Fruit fly (Drosophila melanogaster) whole organism, embryonic: ENCODE results near the gene Inx3.

Source experiments
- Bdp1 ChIP-seq: fragments of 200-800 bp; sonication (Bioruptor generic); optimal IDR thresholded peaks from 3 replicates; lab custom pipeline; 2016; ENCODE audit warnings: missing biosample characterization, missing genetic modification characterization
- CG10274 ChIP-seq: fragments of 200-800 bp; sonication (Bioruptor generic); optimal IDR thresholded peaks from 3 replicates; lab custom pipeline; 2017; ENCODE audit warnings: missing biosample characterization, mild to moderate bottlenecking, missing genetic modification characterization
- CG11085 ChIP-seq: fragments of 200-800 bp; sonication (Bioruptor generic); IDR thresholded peaks from 2 replicates; pipeline ENCODE4 v1.3.6; 2022; ENCODE audit warnings: missing biosample characterization, missing genetic modification characterization
- CG11247 ChIP-seq: fragments of 200-800 bp; sonication (Bioruptor generic); IDR thresholded peaks from 2 replicates; pipeline ENCODE4 v1.3.6; 2022; ENCODE audit warnings: missing biosample characterization, missing genetic modification characterization
- CG12155 ChIP-seq: fragments of 200-800 bp; sonication (Bioruptor generic); optimal IDR thresholded peaks from 3 replicates; lab custom pipeline; 2016; ENCODE audit warnings: missing biosample characterization, missing genetic modification characterization
- CG1603 ChIP-seq: fragments of 200-800 bp; sonication (Bioruptor generic); optimal IDR thresholded peaks from 2 replicates; lab custom pipeline; 2019; ENCODE audit warnings: missing biosample characterization, mild to moderate bottlenecking, missing genetic modification characterization, moderate library complexity
- CG16863 ChIP-seq: fragments of 200-800 bp; sonication (Bioruptor generic); optimal IDR thresholded peaks from 3 replicates; lab custom pipeline; 2016; ENCODE audit warnings: missing biosample characterization, missing genetic modification characterization
- CG17802 ChIP-seq: fragments of 200-800 bp; sonication (Bioruptor generic); optimal IDR thresholded peaks from 2 replicates; lab custom pipeline; 2018; ENCODE audit warnings: missing biosample characterization, mild to moderate bottlenecking, missing genetic modification characterization, moderate library complexity
- CG1792 ChIP-seq: fragments of 200-800 bp; sonication (Bioruptor generic); optimal IDR thresholded peaks from 2 replicates; lab custom pipeline; 2016; ENCODE audit warnings: missing biosample characterization, missing genetic modification characterization
- CG18262 ChIP-seq: fragments of 200-800 bp; optimal IDR thresholded peaks from 3 replicates; lab custom pipeline; 2019; ENCODE audit warnings: missing biosample characterization, mild to moderate bottlenecking, missing genetic modification characterization, moderate library complexity
- CG2202 ChIP-seq: fragments of 200-800 bp; sonication (Bioruptor generic); optimal IDR thresholded peaks from 2 replicates; lab custom pipeline; 2018; ENCODE audit warnings: missing biosample characterization, mild to moderate bottlenecking, missing genetic modification characterization
- CG33213 ChIP-seq: fragments of 200-800 bp; sonication (Bioruptor generic); optimal IDR thresholded peaks from 3 replicates; lab custom pipeline; 2016; ENCODE audit warnings: missing biosample characterization, missing genetic modification characterization
- CG4617 ChIP-seq: fragments of 200-800 bp; sonication (Bioruptor generic); optimal IDR thresholded peaks from 3 replicates; lab custom pipeline; 2016; ENCODE audit warnings: missing biosample characterization, missing genetic modification characterization, borderline replicate concordance
- CG4707 ChIP-seq: fragments of 200-800 bp; sonication (Bioruptor generic); optimal IDR thresholded peaks from 2 replicates; lab custom pipeline; 2018; ENCODE audit warnings: missing biosample characterization, mild to moderate bottlenecking, missing genetic modification characterization, moderate library complexity
- CG4820 ChIP-seq: fragments of 200-800 bp; sonication (Bioruptor generic); optimal IDR thresholded peaks from 3 replicates; lab custom pipeline; 2016; ENCODE audit warnings: missing biosample characterization, missing genetic modification characterization
- CG4854 ChIP-seq: fragments of 200-800 bp; sonication (Bioruptor generic); optimal IDR thresholded peaks from 2 replicates; lab custom pipeline; 2016; ENCODE audit warnings: missing biosample characterization, missing genetic modification characterization, inconsistent platforms
- CG5245 ChIP-seq: fragments of 200-800 bp; sonication (Bioruptor generic); optimal IDR thresholded peaks from 3 replicates; lab custom pipeline; 2016; ENCODE audit warnings: missing biosample characterization, missing genetic modification characterization
- CG6272 ChIP-seq: fragments of 200-800 bp; sonication (Bioruptor generic); IDR thresholded peaks from 2 replicates; pipeline ENCODE4 v1.3.6; 2022; ENCODE audit warnings: missing biosample characterization, missing genetic modification characterization
- CG8478 ChIP-seq: fragments of >200 bp; optimal IDR thresholded peaks from 2 replicates; lab custom pipeline; 2018
- CkIIα-i1 ChIP-seq: fragments of 200-800 bp; sonication (Bioruptor generic); IDR thresholded peaks from 2 replicates; pipeline ENCODE4 v1.3.6; 2022; ENCODE audit warnings: missing biosample characterization, missing genetic modification characterization
- Deaf1 ChIP-seq: fragments of 200-800 bp; optimal IDR thresholded peaks from 3 replicates; lab custom pipeline; 2019; ENCODE audit warnings: missing biosample characterization, mild to moderate bottlenecking, missing genetic modification characterization, moderate library complexity
- Ets65A ChIP-seq: fragments of 200-800 bp; sonication (Bioruptor generic); peaks from one replicate; lab custom pipeline; 2016; ENCODE audit warnings: missing biosample characterization, missing genetic modification characterization
- HLH3B ChIP-seq: fragments of 200-800 bp; sonication (Bioruptor generic); IDR thresholded peaks from 2 replicates; pipeline ENCODE4 v1.3.6; 2022; ENCODE audit warnings: missing biosample characterization, missing genetic modification characterization
- Hr51 ChIP-seq, 2 experiments: fragments of 200-800 bp; sonication (Bioruptor generic); optimal IDR thresholded peaks; 2 replicates in 1 of 2; 3 replicates in 1 of 2; lab custom pipeline; 2016 to 2018; ENCODE audit warnings: missing biosample characterization in 2 of 2, missing genetic modification characterization in 2 of 2, mild to moderate bottlenecking in 1 of 2, moderate library complexity in 1 of 2
- MBD-R2 ChIP-seq: fragments of 200-800 bp; sonication (Bioruptor generic); IDR thresholded peaks from 2 replicates; pipeline ENCODE4 v1.3.6; 2022; ENCODE audit warnings: missing biosample characterization, missing genetic modification characterization
- Mrtf ChIP-seq: fragments of 200-800 bp; sonication (Bioruptor generic); IDR thresholded peaks from 3 replicates; pipeline ENCODE4 v1.3.6; 2022; ENCODE audit warnings: missing biosample characterization, missing genetic modification characterization
- NFAT ChIP-seq: fragments of 200-800 bp; sonication (Bioruptor generic); IDR thresholded peaks from 2 replicates; pipeline ENCODE4 v1.3.6; 2022; ENCODE audit warnings: missing biosample characterization, missing genetic modification characterization
- ac ChIP-seq: fragments of 200-800 bp; sonication (Bioruptor generic); optimal IDR thresholded peaks from 3 replicates; lab custom pipeline; 2017; ENCODE audit warnings: missing biosample characterization, mild to moderate bottlenecking, missing genetic modification characterization
- ap ChIP-seq: fragments of 200-800 bp; sonication (Bioruptor generic); IDR thresholded peaks from 2 replicates; pipeline ENCODE4 v1.3.6; 2022; ENCODE audit warnings: missing biosample characterization, missing genetic modification characterization
- caup ChIP-seq: fragments of 200-800 bp; sonication (Bioruptor generic); optimal IDR thresholded peaks from 3 replicates; lab custom pipeline; 2017; ENCODE audit warnings: missing biosample characterization, mild to moderate bottlenecking, missing genetic modification characterization, moderate library complexity; ENCODE audit not compliant: severe bottlenecking
- chm ChIP-seq: fragments of 200-800 bp; sonication (Bioruptor generic); IDR thresholded peaks from 2 replicates; pipeline ENCODE4 v1.3.6; 2022; ENCODE audit warnings: missing biosample characterization, missing genetic modification characterization
- ci ChIP-seq: fragments of 200-800 bp; sonication (Bioruptor generic); IDR thresholded peaks from 3 replicates; pipeline ENCODE4 v1.3.6; 2022; ENCODE audit warnings: missing biosample characterization, missing genetic modification characterization
- dati ChIP-seq: fragments of 200-800 bp; sonication (Bioruptor generic); IDR thresholded peaks from 2 replicates; pipeline ENCODE4 v1.3.6; 2022; ENCODE audit warnings: missing biosample characterization, missing genetic modification characterization
- fd102C ChIP-seq: fragments of 200-800 bp; sonication (Bioruptor generic); optimal IDR thresholded peaks from 2 replicates; lab custom pipeline; 2018; ENCODE audit warnings: missing biosample characterization, mild to moderate bottlenecking, missing genetic modification characterization, moderate library complexity
- lilli ChIP-seq: fragments of 200-800 bp; sonication (Bioruptor generic); optimal IDR thresholded peaks from 3 replicates; lab custom pipeline; 2016; ENCODE audit warnings: missing biosample characterization, missing genetic modification characterization
- luna ChIP-seq: fragments of 200-800 bp; sonication (Bioruptor generic); optimal IDR thresholded peaks from 2 replicates; lab custom pipeline; 2016; ENCODE audit warnings: missing biosample characterization, missing genetic modification characterization
- mirr ChIP-seq: fragments of 200-800 bp; sonication (Bioruptor generic); optimal IDR thresholded peaks from 3 replicates; lab custom pipeline; 2018; ENCODE audit warnings: missing biosample characterization, mild to moderate bottlenecking, missing genetic modification characterization
- nerfin-1 ChIP-seq: fragments of 200-800 bp; sonication (Bioruptor generic); optimal IDR thresholded peaks from 3 replicates; lab custom pipeline; 2019; ENCODE audit warnings: missing biosample characterization, mild to moderate bottlenecking, missing genetic modification characterization, moderate library complexity
- oc ChIP-seq: fragments of 200-800 bp; sonication (Bioruptor generic); optimal IDR thresholded peaks from 2 replicates; lab custom pipeline; 2018; ENCODE audit warnings: missing biosample characterization, mild to moderate bottlenecking, missing genetic modification characterization, moderate library complexity
- p53 ChIP-seq: fragments of 200-800 bp; sonication (Bioruptor generic); optimal IDR thresholded peaks from 2 replicates; lab custom pipeline; 2016; ENCODE audit warnings: missing biosample characterization, missing genetic modification characterization
- ranshi ChIP-seq: fragments of 200-800 bp; sonication (Bioruptor generic); IDR thresholded peaks from 2 replicates; pipeline ENCODE4 v1.3.6; 2022; ENCODE audit warnings: missing biosample characterization, missing genetic modification characterization
- rib ChIP-seq: fragments of 200-800 bp; sonication (Bioruptor generic); IDR thresholded peaks from 2 replicates; pipeline ENCODE4 v1.3.6; 2022; ENCODE audit warnings: missing biosample characterization, missing genetic modification characterization
- ro ChIP-seq: fragments of 200-800 bp; sonication (Bioruptor generic); IDR thresholded peaks from 2 replicates; pipeline ENCODE4 v1.3.6; 2022; ENCODE audit warnings: missing biosample characterization, missing genetic modification characterization
- sc ChIP-seq, 3 experiments: fragments of >200 bp in 2 of 3; fragments of 200-800 bp in 1 of 3; sonication (Bioruptor generic) in 1 of 3; optimal IDR thresholded peaks; 2 replicates in 2 of 3; 3 replicates in 1 of 3; lab custom pipeline; 2017; ENCODE audit warnings: mild to moderate bottlenecking in 1 of 3, missing biosample characterization in 1 of 3, missing genetic modification characterization in 1 of 3, missing genetic modification reagents in 1 of 3
- shn ChIP-seq: fragments of 200-800 bp; sonication (Bioruptor generic); optimal IDR thresholded peaks from 3 replicates; lab custom pipeline; 2016; ENCODE audit warnings: missing biosample characterization, missing genetic modification characterization
- sima ChIP-seq: fragments of 200-800 bp; sonication (Bioruptor generic); optimal IDR thresholded peaks from 2 replicates; lab custom pipeline; 2016; ENCODE audit warnings: missing biosample characterization, missing genetic modification characterization
- sna ChIP-seq: fragments of 200-800 bp; sonication (Bioruptor generic); IDR thresholded peaks from 2 replicates; pipeline ENCODE4 v1.3.6; 2022; ENCODE audit warnings: missing biosample characterization, missing genetic modification characterization; ENCODE audit not compliant: partially characterized antibody
- so ChIP-seq: fragments of 200-800 bp; sonication (Bioruptor generic); IDR thresholded peaks from 3 replicates; pipeline ENCODE4 v1.3.6; 2022; ENCODE audit warnings: missing biosample characterization, missing genetic modification characterization
- tap ChIP-seq: fragments of 200-800 bp; optimal IDR thresholded peaks from 3 replicates; lab custom pipeline; 2019; ENCODE audit warnings: missing biosample characterization, mild to moderate bottlenecking, missing genetic modification characterization, moderate library complexity

The Inx3 gene

DNA sequence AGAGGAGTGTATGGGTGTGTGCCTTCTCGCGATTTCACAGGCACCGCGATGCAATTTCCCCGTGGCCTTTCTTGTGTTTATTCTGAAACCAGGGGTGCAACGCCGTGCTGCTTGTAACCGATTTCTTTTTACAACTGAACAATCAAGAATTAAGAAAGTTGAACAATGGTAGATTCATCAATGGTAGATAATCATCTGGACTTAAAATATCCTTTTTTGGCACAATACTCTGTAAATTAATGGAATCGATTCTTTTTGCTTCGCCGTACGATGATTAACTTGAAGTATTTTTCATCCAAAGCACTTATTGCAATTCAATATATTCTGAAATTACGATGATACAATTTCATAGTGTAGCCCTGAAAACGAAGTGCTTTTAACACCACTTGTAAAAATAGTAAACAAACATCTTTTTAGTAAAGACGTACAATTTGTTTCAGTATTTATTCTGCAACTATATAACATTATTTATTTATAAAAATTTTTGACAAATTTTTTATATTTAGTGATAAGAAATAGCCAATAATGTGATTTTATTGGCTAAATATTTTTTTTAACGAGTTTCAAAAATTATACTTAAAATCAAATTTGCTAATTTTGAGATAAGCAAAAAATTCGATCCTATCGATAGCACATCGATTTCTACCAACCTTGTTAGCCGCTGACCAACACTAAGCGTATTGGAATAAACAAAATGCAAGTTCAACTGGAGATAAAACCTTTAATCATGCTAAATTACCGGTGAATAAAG lies 39.6 kb downstream of the Inx3 start, which contains the start of the genes CG1523 and CG1647 (continued):
- TF ChIP-seq CG17802 (tag; lab: Kevin White, UChicago) (peak; percentile 8), sna (GFP tag; lab: Robert Waterston, UW) (peak; percentile 52; the same call in 1 of the 2 replicates), Ets65A (GFP tag; lab: Kevin White, UChicago) (peak; percentile 93), sc (optimal IDR thresholded peaks at IDR 0.05; lab: Kevin White, UChicago) (no peak), sc (GFP tag; optimal IDR thresholded peaks at IDR 0.05; lab: Kevin White, UChicago) (no peak), CG4707 (peak; percentile 42), CG5245 (GFP tag; lab: Kevin White, UChicago) (peak; percentile 0), CG1603 (tag; lab: Kevin White, UChicago) (peak; percentile 73), so (GFP tag; lab: Robert Waterston, UW) (0 out of 3 replicates have a peak, but pooled peaks have one; percentile 35), CkIIα-i1 (GFP tag; lab: Robert Waterston, UW) (no peak), ac (GFP tag; lab: Kevin White, UChicago) (no peak), sima (no peak), ci (GFP tag; lab: Robert Waterston, UW) (0 out of 3 replicates have a peak, but pooled peaks have one; percentile 53), Hr51 (GFP tag; optimal IDR thresholded peaks at IDR 0.05; lab: Kevin White, UChicago) (peak in 1 of 2 experiments; percentile 51), Bdp1 (GFP tag; lab: Kevin White, UChicago) (peak; percentile 26), oc (tag; lab: Kevin White, UChicago) (no peak), CG11247 (GFP tag; lab: Robert Waterston, UW) (0 out of 2 replicates have a peak, but pooled peaks have one; percentile 34), chm (GFP tag; lab: Robert Waterston, UW) (no peak), ranshi (GFP tag; lab: Robert Waterston, UW) (peak; percentile 34; the same call in 1 of the 2 replicates), CG6272 (GFP tag; lab: Robert Waterston, UW) (0 out of 2 replicates have a peak, but pooled peaks have one; percentile 31), CG11085 (GFP tag; lab: Robert Waterston, UW) (no peak), Deaf1 (tag; lab: Kevin White, UChicago) (no peak), MBD-R2 (peak; percentile 73), CG33213 (GFP tag; lab: Kevin White, UChicago) (no peak), rib (GFP tag; lab: Robert Waterston, UW) (peak; percentile 16; the same call in 1 of the 2 replicates), luna (GFP tag; lab: Kevin White, UChicago) (peak; percentile 20), CG18262 (tag; lab: Kevin White, UChicago) (peak; percentile 81), nerfin-1 (tag; lab: Kevin White, UChicago) (peak; percentile 73), tap (tag; lab: Kevin White, UChicago) (no peak), CG12155 (GFP tag; lab: Kevin White, UChicago) (peak; percentile 60), CG16863 (peak; percentile 57), CG2202 (tag; lab: Kevin White, UChicago) (peak; percentile 44), CG4617 (GFP tag; lab: Kevin White, UChicago) (peak; percentile 67), p53 (GFP tag; lab: Kevin White, UChicago) (no peak), CG10274 (GFP tag; lab: Kevin White, UChicago) (peak; percentile 9), CG4820 (GFP tag; lab: Kevin White, UChicago) (peak; percentile 54), lilli (GFP tag; lab: Kevin White, UChicago) (peak; percentile 76), caup (GFP tag; lab: Kevin White, UChicago) (no peak), CG8478 (lab: Kevin White, UChicago) (no peak), mirr (GFP tag; lab: Kevin White, UChicago) (no peak), fd102C (GFP tag; lab: Kevin White, UChicago) (no peak), CG4854 (GFP tag; lab: Kevin White, UChicago) (peak; percentile 35), ap (GFP tag; lab: Robert Waterston, UW) (no peak), HLH3B (GFP tag; lab: Robert Waterston, UW) (0 out of 2 replicates have a peak, but pooled peaks have one; percentile 30), CG1792 (peak; percentile 21), dati (GFP tag; lab: Robert Waterston, UW) (no peak), ro (GFP tag; lab: Robert Waterston, UW) (no peak), shn (GFP tag; lab: Kevin White, UChicago) (peak; percentile 60), NFAT (peak; percentile 42; the same call in 1 of the 2 replicates), Mrtf (GFP tag; lab: Robert Waterston, UW) (peak; percentile 26; the same call in 1 of the 3 replicates)
